Fruit fly (Drosophila melanogaster): ENCODE data around the gene CG5880.
A peak's percentile ranks its signal among the peaks of the same experiment; 100 is the strongest.

The CG5880 gene

dm6 chr3R:27137914-27138323 is 21.4 kb downstream of the CG5880 start (continued):
- TF ChIP-seq CG9797 (GFP tag; optimal IDR thresholded peaks at IDR 0.05) = no peak
- TF ChIP-seq Aef1 (GFP tag; IDR thresholded peaks at IDR 0.05) = no peak
- no peak for TF ChIP-seq CG16815 (GFP tag; optimal IDR thresholded peaks at IDR 0.05)
- TF ChIP-seq NC2α (GFP tag; optimal IDR thresholded peaks at IDR 0.05) = no peak
- no peak for TF ChIP-seq CG13894 (tag; optimal IDR thresholded peaks at IDR 0.05)
- TF ChIP-seq Stat92E (GFP tag; optimal IDR thresholded peaks at IDR 0.05) = no peak
- peak; percentile 36 for TF ChIP-seq CG6813 (GFP tag; optimal IDR thresholded peaks at IDR 0.05)
- TF ChIP-seq grau (tag; optimal IDR thresholded peaks at IDR 0.05) = no peak
- TF ChIP-seq gce (GFP tag; IDR thresholded peaks at IDR 0.05) = no peak
- no peak for TF ChIP-seq Dip3 (GFP tag; optimal IDR thresholded peaks at IDR 0.05)
- TF ChIP-seq CG10147 (GFP tag; optimal IDR thresholded peaks at IDR 0.05) = no peak
- no peak for TF ChIP-seq z (GFP tag; IDR thresholded peaks at IDR 0.05)
- TF ChIP-seq ham (GFP tag; IDR thresholded peaks at IDR 0.05) = no peak
- TF ChIP-seq NC2β (GFP tag; optimal IDR thresholded peaks at IDR 0.05) = no peak
- TF ChIP-seq bsh (GFP tag; optimal IDR thresholded peaks at IDR 0.05) = peak in 1 of 2 experiments; percentile 68
- no peak for TF ChIP-seq CG31224 (GFP tag; IDR thresholded peaks at IDR 0.05)
- TF ChIP-seq gro (GFP tag; optimal IDR thresholded peaks at IDR 0.05) = no peak
- no peak for TF ChIP-seq Doc3 (GFP tag; IDR thresholded peaks at IDR 0.05; ENCODE audit: partially characterized antibody)
- TF ChIP-seq crol (GFP tag; IDR thresholded peaks at IDR 0.05) = no peak
- TF ChIP-seq Myb (GFP tag; optimal IDR thresholded peaks at IDR 0.05) = no peak
- TF ChIP-seq chif (GFP tag; optimal IDR thresholded peaks at IDR 0.05) = no peak
- TF ChIP-seq CG4404 (GFP tag; IDR thresholded peaks at IDR 0.05) = no peak
- no peak for TF ChIP-seq prd (optimal IDR thresholded peaks at IDR 0.05)
- no peak for TF ChIP-seq prd (GFP tag; IDR thresholded peaks at IDR 0.05)
- TF ChIP-seq CG6689 (GFP tag; IDR thresholded peaks at IDR 0.05) = 0 out of 2 replicates have a peak, but pooled peaks have one; percentile 24
- no peak for TF ChIP-seq hbn (GFP tag; IDR thresholded peaks at IDR 0.05; ENCODE audit: partially characterized antibody)
- TF ChIP-seq CG15479 (GFP tag; optimal IDR thresholded peaks at IDR 0.05) = no peak
- TF ChIP-seq MTF-1 (GFP tag; optimal IDR thresholded peaks at IDR 0.05; ENCODE audit: borderline replicate concordance) = no peak
- TF ChIP-seq hth (optimal IDR thresholded peaks at IDR 0.05) = no peak
- peak; percentile 17 for TF ChIP-seq eyg (GFP tag; optimal IDR thresholded peaks at IDR 0.05)
- TF ChIP-seq Mrtf (GFP tag; IDR thresholded peaks at IDR 0.05) = no peak
- no peak for TF ChIP-seq pho (GFP tag; optimal IDR thresholded peaks at IDR 0.05)
- peak; percentile 57 for TF ChIP-seq CG12071 (GFP tag; optimal IDR thresholded peaks at IDR 0.05)
- peak; percentile 71 for TF ChIP-seq fd64A (GFP tag; optimal IDR thresholded peaks at IDR 0.05)
- peak; percentile 64 for TF ChIP-seq CG1529 (GFP tag; optimal IDR thresholded peaks at IDR 0.05)
- TF ChIP-seq CG4707 (GFP tag; optimal IDR thresholded peaks at IDR 0.05) = peak; percentile 54
- TF ChIP-seq ash1 (GFP tag; optimal IDR thresholded peaks at IDR 0.05) = no peak
- TF ChIP-seq CG3995 (GFP tag; optimal IDR thresholded peaks at IDR 0.05) = no peak
- TF ChIP-seq Lpt (GFP tag; optimal IDR thresholded peaks at IDR 0.05) = no peak
- TF ChIP-seq Abd-B (GFP tag; optimal IDR thresholded peaks at IDR 0.05) = no peak
- no peak; the same call in 1 of the 2 replicates for TF ChIP-seq HLH3B (GFP tag; IDR thresholded peaks at IDR 0.05)
- TF ChIP-seq Bdp1 (GFP tag; optimal IDR thresholded peaks at IDR 0.05) = no peak
- no peak for TF ChIP-seq en (GFP tag; optimal IDR thresholded peaks at IDR 0.05)
- no peak for TF ChIP-seq Tbp (GFP tag; optimal IDR thresholded peaks at IDR 0.05)
- no peak for TF ChIP-seq zf30C (GFP tag; optimal IDR thresholded peaks at IDR 0.05)
- TF ChIP-seq Dad (GFP tag; optimal IDR thresholded peaks at IDR 0.05) = no peak
- TF ChIP-seq rib (GFP tag; IDR thresholded peaks at IDR 0.05) = no peak
- TF ChIP-seq fu2 (GFP tag; optimal IDR thresholded peaks at IDR 0.05) = no peak
- no peak for TF ChIP-seq kay (GFP tag; optimal IDR thresholded peaks at IDR 0.05)
- no peak for TF ChIP-seq peb (GFP tag; IDR thresholded peaks at IDR 0.05)
- no peak for TF ChIP-seq CG15514 (GFP tag; optimal IDR thresholded peaks at IDR 0.05)
- no peak for TF ChIP-seq Ada2b (GFP tag; IDR thresholded peaks at IDR 0.05)
- no peak for TF ChIP-seq CkIIα-i1 (GFP tag; IDR thresholded peaks at IDR 0.05)

Measured in whole organism, embryonic.